Worm (Caenorhabditis elegans): ENCODE data around the gene Y79H2A.3.

ce11 chrIII:12022281-12022680 lies 29.8 kb downstream of the Y79H2A.3 start:
- TF ChIP-seq sdz-12 (GFP tag; optimal IDR thresholded peaks at IDR 0.05) (no peak), nhr-111 (GFP tag; optimal IDR thresholded peaks at IDR 0.05) (no peak), ztf-11 (tag; optimal IDR thresholded peaks at IDR 0.05) (no peak)
